Fruit fly (Drosophila melanogaster): ENCODE results near the gene veli.

DNA sequence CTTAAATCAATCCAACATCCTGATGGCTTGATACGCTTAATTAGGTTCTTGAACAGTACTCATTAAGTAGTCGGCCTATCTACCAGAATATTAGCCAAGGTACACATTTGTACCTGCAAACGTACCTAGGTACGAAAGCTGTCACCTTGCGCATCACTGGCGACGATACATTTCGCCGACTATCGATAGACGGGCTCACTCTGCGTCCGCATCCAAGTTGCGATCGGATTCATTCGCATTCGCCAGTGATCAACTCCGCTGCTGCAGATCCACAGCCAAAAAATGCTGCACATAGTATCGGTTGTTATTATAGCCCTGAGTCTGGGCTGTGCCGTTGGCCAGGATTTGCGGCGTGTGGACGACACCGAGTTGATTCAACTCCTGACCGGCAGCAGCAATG lies 17.9 kb downstream of the veli start, which contains the start of gene CG11790:
- no peak for TF ChIP-seq h (optimal IDR thresholded peaks at IDR 0.05)
- TF ChIP-seq psq (optimal IDR thresholded peaks at IDR 0.05), result no peak
- TF ChIP-seq ttk (optimal IDR thresholded peaks at IDR 0.05), result no peak
- no peak for TF ChIP-seq Myc (optimal IDR thresholded peaks at IDR 0.05)
- TF ChIP-seq Sin3A (optimal IDR thresholded peaks at IDR 0.05), result no peak

Measured in Kc167 (cell line).